Worm (Caenorhabditis elegans) whole organism, L4 larva: ENCODE data around the gene ZK632.9.

Source experiments
- ZK546.5 ChIP-seq, 2 experiments: sonication (generic microtip); optimal IDR thresholded peaks; 2 replicates each; lab custom pipeline; 2017; ENCODE audit warnings: missing biosample characterization in 2 of 2, missing genetic modification characterization in 2 of 2
- ama-1 ChIP-seq: fragments of 150-350 bp; optimal IDR thresholded peaks from 2 replicates; lab custom pipeline; 2014; ENCODE audit warnings: inconsistent platforms, mixed read lengths
- dmd-9 ChIP-seq: fragments of 200-800 bp; sonication (Bioruptor generic); IDR thresholded peaks from 2 replicates; pipeline ENCODE4 v1.3.6; 2022; ENCODE audit warnings: missing genetic modification reagents, missing genetic modification characterization, missing compliant biosample characterization
- fos-1 ChIP-seq: fragments of 150-350 bp; optimal IDR thresholded peaks from 2 replicates; lab custom pipeline; 2014; ENCODE audit warnings: missing biosample characterization, missing genetic modification characterization

DNA sequence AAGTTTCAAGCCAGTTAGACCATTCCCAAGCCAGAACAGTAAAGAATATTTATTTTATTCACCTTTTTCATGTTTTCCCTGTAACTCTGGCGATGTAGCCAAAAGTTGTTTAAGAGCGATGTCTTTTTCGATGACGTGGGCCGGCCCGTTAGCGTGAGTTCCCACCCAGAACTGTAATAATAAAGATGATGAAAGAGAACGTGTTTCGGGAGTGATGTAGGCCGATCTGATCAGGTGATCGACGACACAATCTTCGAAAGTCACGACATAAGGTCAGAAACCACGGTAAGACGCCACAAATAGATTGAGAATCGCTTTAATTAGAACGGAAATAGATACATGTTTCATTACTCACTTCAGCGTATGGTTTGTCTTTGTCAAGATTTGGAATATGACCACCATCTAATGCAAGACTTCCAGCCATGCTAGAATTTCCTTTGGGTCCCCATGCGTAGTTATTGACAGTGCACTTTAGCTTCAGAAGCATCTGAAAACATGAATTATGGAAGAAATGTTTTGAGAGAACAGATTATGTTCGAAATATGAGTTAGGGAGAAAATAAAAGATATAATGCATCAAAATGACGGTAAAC lies 18.2 kb downstream of the ZK632.9 start, which contains the start of gene ZK632.4:
- no peak for TF ChIP-seq fos-1 (tag; lab: Kevin White, UChicago)
- no peak for TF ChIP-seq ZK546.5 (tag; optimal IDR thresholded peaks at IDR 0.05; lab: Kevin White, UChicago)
- TF ChIP-seq dmd-9 (GFP tag; lab: Robert Waterston, UW) = no peak
- TF ChIP-seq ama-1 (lab: Kevin White, UChicago) = no peak
